Worm (Caenorhabditis elegans) whole organism, mixed stage, embryonic: ENCODE measurements around the gene str-230.

ENCODE experiments used
- elt-3 ChIP-seq: fragments of 150-350 bp; optimal IDR thresholded peaks from 2 replicates; lab custom pipeline; 2014; ENCODE audit warnings: missing biosample characterization, missing genetic modification characterization
- flh-1 ChIP-seq: fragments of 200-800 bp; sonication (Bioruptor generic); optimal IDR thresholded peaks from 2 replicates; lab custom pipeline; 2018; ENCODE audit warnings: mild to moderate bottlenecking, missing genetic modification characterization, moderate library complexity, missing compliant biosample characterization
- pha-4 ChIP-seq: fragments of 150-350 bp; optimal IDR thresholded peaks from 2 replicates; lab custom pipeline; 2018; ENCODE audit warnings: missing biosample characterization, missing genetic modification reagents, missing genetic modification characterization
- sem-2 ChIP-seq: fragments of 200-800 bp; sonication (Bioruptor generic); optimal IDR thresholded peaks from 2 replicates; lab custom pipeline; 2018; ENCODE audit warnings: mild to moderate bottlenecking, missing genetic modification characterization, missing compliant biosample characterization
- tbx-8 ChIP-seq: fragments of 200-800 bp; sonication (Bioruptor generic); optimal IDR thresholded peaks from 2 replicates; lab custom pipeline; 2018; ENCODE audit warnings: mild to moderate bottlenecking, missing genetic modification characterization, moderate library complexity, missing compliant biosample characterization
- unc-39 ChIP-seq: fragments of 150-350 bp; optimal IDR thresholded peaks from 2 replicates; lab custom pipeline; 2014; ENCODE audit warnings: missing biosample characterization, missing genetic modification characterization
- unc-62 ChIP-seq: fragments of 150-350 bp; optimal IDR thresholded peaks from 2 replicates; lab custom pipeline; 2014; ENCODE audit warnings: missing biosample characterization, missing genetic modification reagents, missing genetic modification characterization
- ztf-11 ChIP-seq: fragments of 150-350 bp; optimal IDR thresholded peaks from 2 replicates; lab custom pipeline; 2014; ENCODE audit warnings: missing biosample characterization, missing genetic modification characterization

DNA sequence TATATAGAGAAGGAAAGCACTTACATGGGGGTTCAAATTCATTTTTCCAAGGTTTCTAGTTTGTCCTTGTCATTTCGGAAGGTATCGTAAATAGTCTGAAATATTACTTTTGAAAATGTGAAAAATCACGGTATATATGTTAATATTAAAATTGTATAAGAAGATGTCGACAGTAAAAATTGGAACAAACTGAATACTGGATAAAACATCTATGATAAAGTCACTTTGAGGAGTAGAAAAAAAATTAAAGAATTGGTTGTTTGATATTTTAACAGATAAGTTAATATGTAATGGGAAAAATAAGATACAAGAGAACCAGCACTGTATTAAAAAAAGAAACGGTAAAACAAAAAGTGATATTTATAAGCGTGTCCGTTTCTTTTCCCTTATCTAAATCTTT lies 15.7 kb upstream of the str-230 start, which contains the start of gene nep-21:
- TF ChIP-seq sem-2 (GFP tag; lab: Kevin White, UChicago) (no peak), unc-39 (tag; lab: Kevin White, UChicago) (no peak), pha-4 (tag; lab: Kevin White, UChicago) (no peak), tbx-8 (GFP tag; lab: Kevin White, UChicago) (no peak), ztf-11 (tag; lab: Kevin White, UChicago) (no peak), unc-62 (GFP tag; lab: Kevin White, UChicago) (no peak), elt-3 (tag; lab: Kevin White, UChicago) (no peak), flh-1 (no peak)
